Worm (Caenorhabditis elegans) whole organism, L3 larva: ENCODE results near the gene C34F11.5.

Source experiments
- R02D3.7 ChIP-seq: fragments of 150-350 bp; optimal IDR thresholded peaks from 2 replicates; lab custom pipeline; 2014; ENCODE audit warnings: missing biosample characterization, missing genetic modification characterization
- ZK546.5 ChIP-seq: sonication (generic microtip); optimal IDR thresholded peaks from 2 replicates; lab custom pipeline; 2017; ENCODE audit warnings: missing biosample characterization, missing genetic modification characterization
- aly-2 ChIP-seq: fragments of 150-350 bp; optimal IDR thresholded peaks from 2 replicates; lab custom pipeline; 2014; ENCODE audit warnings: missing biosample characterization, missing genetic modification characterization
- ama-1 ChIP-seq: fragments of 150-350 bp; optimal IDR thresholded peaks from 2 replicates; lab custom pipeline; 2018
- ceh-16 ChIP-seq: sonication (generic microtip); optimal IDR thresholded peaks from 2 replicates; lab custom pipeline; 2017; ENCODE audit warnings: missing biosample characterization, missing genetic modification characterization
- ceh-28 ChIP-seq: fragments of 150-350 bp; optimal IDR thresholded peaks from 2 replicates; lab custom pipeline; 2014; ENCODE audit warnings: missing biosample characterization, missing genetic modification reagents, missing genetic modification characterization
- ceh-82 ChIP-seq: fragments of 150-350 bp; optimal IDR thresholded peaks from 2 replicates; lab custom pipeline; 2014; ENCODE audit warnings: missing biosample characterization, missing genetic modification characterization
- ceh-9 ChIP-seq: sonication (generic microtip); optimal IDR thresholded peaks from 2 replicates; lab custom pipeline; 2018; ENCODE audit warnings: missing biosample characterization, missing genetic modification characterization
- daf-12 ChIP-seq: fragments of 150-350 bp; optimal IDR thresholded peaks from 2 replicates; lab custom pipeline; 2014; ENCODE audit warnings: missing biosample characterization, missing genetic modification reagents, missing genetic modification characterization
- egl-27 ChIP-seq: sonication (generic microtip); optimal IDR thresholded peaks from 4 replicates; lab custom pipeline; 2017; ENCODE audit warnings: missing biosample characterization, missing genetic modification reagents, missing genetic modification characterization
- egl-5 ChIP-seq: fragments of 150-350 bp; optimal IDR thresholded peaks from 2 replicates; lab custom pipeline; 2017; ENCODE audit warnings: missing biosample characterization, missing genetic modification reagents, missing genetic modification characterization, inconsistent platforms
- elt-3 ChIP-seq, 3 experiments: fragments of 150-350 bp in 1 of 3; sonication (generic microtip) in 2 of 3; optimal IDR thresholded peaks; 2 replicates in 2 of 3; 4 replicates in 1 of 3; lab custom pipeline; 2014 to 2017; ENCODE audit warnings: missing biosample characterization in 3 of 3, missing genetic modification characterization in 3 of 3
- fkh-10 ChIP-seq: sonication (generic microtip); optimal IDR thresholded peaks from 2 replicates; lab custom pipeline; 2017; ENCODE audit warnings: missing biosample characterization, missing genetic modification reagents, missing genetic modification characterization
- fos-1 ChIP-seq: fragments of 150-350 bp; optimal IDR thresholded peaks from 2 replicates; lab custom pipeline; 2014; ENCODE audit warnings: missing biosample characterization, missing genetic modification characterization
- hmg-11 ChIP-seq: sonication (generic microtip); optimal IDR thresholded peaks from 2 replicates; lab custom pipeline; 2016; ENCODE audit warnings: missing genetic modification characterization, missing compliant biosample characterization
- lin-15B ChIP-seq: fragments of 150-350 bp; optimal IDR thresholded peaks from 2 replicates; lab custom pipeline; 2014; ENCODE audit warnings: missing biosample characterization, missing genetic modification characterization
- lin-39 ChIP-seq: fragments of 150-350 bp; optimal IDR thresholded peaks from 2 replicates; lab custom pipeline; 2018; ENCODE audit warnings: missing biosample characterization, missing genetic modification reagents, missing genetic modification characterization
- mdl-1 ChIP-seq: fragments of 150-350 bp; optimal IDR thresholded peaks from 2 replicates; lab custom pipeline; 2014; ENCODE audit warnings: missing biosample characterization, missing genetic modification characterization
- mml-1 ChIP-seq: fragments of 150-350 bp; sonication (generic microtip); optimal IDR thresholded peaks from 3 replicates; lab custom pipeline; 2014; ENCODE audit warnings: missing biosample characterization, missing genetic modification characterization
- nhr-11 ChIP-seq: fragments of 150-350 bp; optimal IDR thresholded peaks from 2 replicates; lab custom pipeline; 2014; ENCODE audit warnings: missing biosample characterization, missing genetic modification characterization
- nhr-12 ChIP-seq: fragments of 150-350 bp; optimal IDR thresholded peaks from 2 replicates; lab custom pipeline; 2014; ENCODE audit warnings: missing biosample characterization, missing genetic modification characterization
- nhr-23 ChIP-seq: fragments of 150-350 bp; optimal IDR thresholded peaks from 2 replicates; lab custom pipeline; 2014; ENCODE audit warnings: missing biosample characterization, missing genetic modification reagents, missing genetic modification characterization
- nhr-237 ChIP-seq: fragments of 150-350 bp; optimal IDR thresholded peaks from 2 replicates; lab custom pipeline; 2014; ENCODE audit warnings: missing biosample characterization, missing genetic modification characterization
- nhr-28 ChIP-seq: fragments of 150-350 bp; optimal IDR thresholded peaks from 2 replicates; lab custom pipeline; 2014; ENCODE audit warnings: missing biosample characterization, missing genetic modification characterization
- nhr-43 ChIP-seq: sonication (generic microtip); optimal IDR thresholded peaks from 2 replicates; lab custom pipeline; 2016; ENCODE audit warnings: mild to moderate bottlenecking, missing genetic modification characterization, missing compliant biosample characterization; ENCODE audit not compliant: poor library complexity, severe bottlenecking
- nhr-67 ChIP-seq: fragments of 150-350 bp; optimal IDR thresholded peaks from 2 replicates; lab custom pipeline; 2014; ENCODE audit warnings: missing biosample characterization, missing genetic modification characterization
- nhr-76 ChIP-seq: fragments of 150-350 bp; sonication (generic microtip); optimal IDR thresholded peaks from 5 replicates; lab custom pipeline; 2014; ENCODE audit warnings: missing biosample characterization, missing genetic modification characterization
- nhr-77 ChIP-seq: fragments of 150-350 bp; optimal IDR thresholded peaks from 2 replicates; lab custom pipeline; 2014; ENCODE audit warnings: missing biosample characterization, missing genetic modification characterization
- pha-4 ChIP-seq: fragments of 150-350 bp; optimal IDR thresholded peaks from 2 replicates; lab custom pipeline; 2014; ENCODE audit warnings: missing biosample characterization, missing genetic modification reagents, missing genetic modification characterization
- pqm-1 ChIP-seq: fragments of 150-350 bp; optimal IDR thresholded peaks from 2 replicates; lab custom pipeline; 2017; ENCODE audit warnings: missing biosample characterization, missing genetic modification characterization, inconsistent platforms
- sea-2 ChIP-seq: fragments of 150-350 bp; sonication (generic microtip); optimal IDR thresholded peaks from 4 replicates; lab custom pipeline; 2014; ENCODE audit warnings: missing biosample characterization, missing genetic modification reagents, missing genetic modification characterization
- skn-1 ChIP-seq: fragments of 150-350 bp; optimal IDR thresholded peaks from 2 replicates; lab custom pipeline; 2014; ENCODE audit warnings: missing biosample characterization, missing genetic modification characterization
- tbx-2 ChIP-seq: sonication (generic microtip); optimal IDR thresholded peaks from 2 replicates; lab custom pipeline; 2016; ENCODE audit warnings: mild to moderate bottlenecking, missing genetic modification characterization, missing compliant biosample characterization
- unc-39 ChIP-seq: sonication (generic microtip); optimal IDR thresholded peaks from 4 replicates; lab custom pipeline; 2017; ENCODE audit warnings: missing biosample characterization, missing genetic modification characterization
- unc-62 ChIP-seq: fragments of 150-350 bp; sonication (generic microtip); optimal IDR thresholded peaks from 4 replicates; lab custom pipeline; 2014; ENCODE audit warnings: missing biosample characterization, missing genetic modification reagents, missing genetic modification characterization
- zag-1 ChIP-seq: fragments of 150-350 bp; optimal IDR thresholded peaks from 2 replicates; lab custom pipeline; 2014; ENCODE audit warnings: missing biosample characterization, missing genetic modification characterization
- ztf-11 ChIP-seq: fragments of 150-350 bp; optimal IDR thresholded peaks from 2 replicates; lab custom pipeline; 2014; ENCODE audit warnings: missing biosample characterization, missing genetic modification characterization
- ztf-4 ChIP-seq: fragments of 150-350 bp; optimal IDR thresholded peaks from 2 replicates; lab custom pipeline; 2014; ENCODE audit warnings: missing biosample characterization, missing genetic modification characterization

Gene C34F11.5

ce11 chrII:5195504-5195903 is at the start of gene C34F11.5:
TSS of gene C34F11.5 (plus strand) at chrII:5195804.
- no peak for TF ChIP-seq tbx-2
- no peak for TF ChIP-seq nhr-77 (tag; lab: Kevin White, UChicago)
- no peak for TF ChIP-seq ztf-4 (tag; lab: Kevin White, UChicago)
- no peak for TF ChIP-seq ceh-28 (tag; lab: Kevin White, UChicago)
- no peak for TF ChIP-seq ZK546.5 (tag; lab: Kevin White, UChicago)
- no peak for TF ChIP-seq daf-12 (tag; lab: Kevin White, UChicago)
- TF ChIP-seq lin-15B = no peak
- no peak for TF ChIP-seq lin-39
- no peak for TF ChIP-seq nhr-237 (tag; lab: Kevin White, UChicago)
- TF ChIP-seq pqm-1 (tag; lab: Kevin White, UChicago) = no peak
- TF ChIP-seq fos-1 = no peak

DNA sequence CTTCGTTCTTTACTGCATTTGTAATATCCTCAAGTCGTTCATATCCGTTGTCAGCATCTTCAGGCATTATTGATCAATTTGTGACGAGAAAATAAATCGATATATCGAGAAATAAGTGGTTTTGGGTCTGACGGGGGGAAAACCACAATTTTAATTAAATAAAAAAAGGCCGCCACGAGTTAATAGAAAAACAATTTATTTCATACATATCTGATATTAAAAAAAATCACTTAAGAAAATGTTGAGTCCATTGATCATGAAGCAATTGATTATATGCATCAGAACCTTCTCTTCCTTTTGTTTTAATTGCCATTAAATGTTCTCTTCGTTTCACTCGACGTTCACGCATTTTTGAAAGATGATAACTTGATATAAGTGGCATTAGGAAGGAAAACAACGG is 47.3 kb upstream of the C34F11.5 start, which contains the start of gene F58A6.5:
Gene F58A6.5 (minus strand): TSS at position 101 of the 400 bp plus-strand sequence.
- no peak for TF ChIP-seq nhr-12 (tag; lab: Kevin White, UChicago)
- TF ChIP-seq unc-39 (tag; lab: Kevin White, UChicago) = no peak
- TF ChIP-seq lin-39 = no peak
- no peak for TF ChIP-seq lin-15B
- TF ChIP-seq hmg-11 = no peak

DNA sequence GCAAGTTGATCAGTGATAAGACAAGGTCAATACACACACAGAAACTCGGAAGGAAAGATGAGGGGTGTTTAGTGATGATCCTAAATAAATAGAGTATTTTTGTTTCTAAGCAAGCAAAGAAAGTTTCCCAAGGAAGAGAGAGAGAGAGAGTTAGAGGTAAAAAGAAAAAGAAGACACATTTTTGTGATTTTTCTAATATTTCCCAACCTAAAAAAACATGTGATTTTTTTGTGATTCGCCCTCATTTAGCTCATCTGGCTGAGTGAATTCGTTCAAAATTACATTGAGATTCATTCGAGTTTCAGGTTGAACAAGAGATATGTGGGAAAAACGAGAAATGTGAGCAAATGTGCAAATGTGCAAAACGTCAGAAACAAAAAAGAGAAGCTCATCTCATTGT is 44.8 kb upstream of the C34F11.5 start, which contains the start of gene srb-16:
Gene srb-16 (minus strand): TSS at position 101 of the 400 bp plus-strand sequence.
- TF ChIP-seq hmg-11 = no peak
- TF ChIP-seq zag-1 (tag; lab: Kevin White, UChicago) = no peak
- TF ChIP-seq R02D3.7 = no peak
- TF ChIP-seq ceh-9 = no peak
- no peak for TF ChIP-seq egl-5
- TF ChIP-seq unc-39 (tag; lab: Kevin White, UChicago) = no peak
- TF ChIP-seq ztf-11 (tag; lab: Kevin White, UChicago) = no peak
- TF ChIP-seq, all 47 proteins: peak for 0

- no peak for TF ChIP-seq mdl-1
- no peak for TF ChIP-seq nhr-77 (tag; lab: Kevin White, UChicago)
- TF ChIP-seq daf-12 (tag; lab: Kevin White, UChicago) = no peak
- no peak for TF ChIP-seq nhr-28
- no peak for TF ChIP-seq unc-62 (GFP tag; lab: Kevin White, UChicago)
- no peak for TF ChIP-seq fkh-10 (GFP tag; lab: Kevin White, UChicago)
- TF ChIP-seq ztf-11 (tag; lab: Kevin White, UChicago) = no peak
- no peak for TF ChIP-seq fos-1
- no peak for TF ChIP-seq zag-1 (tag; lab: Kevin White, UChicago)
- TF ChIP-seq nhr-23 (tag; lab: Kevin White, UChicago) = no peak
- TF ChIP-seq pha-4 (tag; lab: Kevin White, UChicago) = no peak
- no peak for TF ChIP-seq nhr-67 (tag; lab: Kevin White, UChicago)
- no peak for TF ChIP-seq nhr-43
- TF ChIP-seq mml-1 (tag; lab: Kevin White, UChicago) = no peak
- no peak for TF ChIP-seq aly-2 (tag; lab: Kevin White, UChicago)
- no peak for TF ChIP-seq sea-2 (GFP tag; lab: Kevin White, UChicago)
- no peak for TF ChIP-seq tbx-2
- TF ChIP-seq ama-1 (lab: Kevin White, UChicago) = no peak
- no peak for TF ChIP-seq ztf-4 (tag; lab: Kevin White, UChicago)
- TF ChIP-seq, all 47 proteins: peak for 0
These were observed 41.1 kb upstream of the C34F11.5 start, which contains the start of gene srb-12 for ce11 chrII:5154540-5154939. TSS of gene srb-12 (minus strand) at chrII:5154640.

DNA sequence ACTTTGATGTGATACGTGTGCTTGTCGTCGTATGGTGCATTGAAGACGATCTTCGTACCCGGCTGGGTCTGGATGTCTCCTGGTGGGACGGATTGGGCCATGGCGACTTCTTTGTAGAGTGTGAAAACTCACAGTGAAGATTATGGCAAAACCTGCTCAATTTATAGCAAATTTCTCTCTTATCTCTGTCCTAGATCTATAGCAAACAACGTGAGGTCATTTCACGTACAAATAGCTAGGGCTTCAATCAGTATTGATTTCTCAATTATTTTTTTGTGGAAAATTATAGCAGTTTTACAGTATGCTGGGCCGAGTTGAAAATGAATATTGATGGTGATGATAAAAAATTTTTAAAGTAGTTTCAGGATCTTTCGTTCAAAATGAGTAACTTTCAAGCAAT is 38.6 kb upstream of the C34F11.5 start, which contains the start of gene msp-45:
Gene msp-45 (minus strand): TSS at position 101 of the 400 bp plus-strand sequence.
- no peak for TF ChIP-seq nhr-23 (tag; lab: Kevin White, UChicago)

DNA sequence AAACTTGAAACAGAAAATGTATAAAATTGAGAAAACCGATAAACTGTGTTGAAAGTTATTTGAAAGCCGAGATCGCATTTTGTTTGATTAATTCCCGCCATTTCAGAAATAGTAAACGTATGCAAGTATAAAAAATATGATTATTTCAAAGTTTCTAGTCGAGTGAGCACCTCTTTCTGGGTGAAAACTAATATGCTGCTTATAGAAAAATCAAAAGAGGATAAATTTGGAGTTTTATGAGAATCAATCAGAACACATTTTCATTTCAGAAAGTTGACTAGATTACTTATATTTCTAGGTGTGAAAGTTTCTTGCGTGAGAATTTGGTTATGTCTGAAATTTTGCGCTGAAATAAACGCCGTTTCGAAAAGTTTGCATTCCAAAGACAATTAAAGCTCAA is 38.1 kb upstream of the C34F11.5 start, which contains the start of gene srb-13:
Gene srb-13 (minus strand): TSS at position 101 of the 400 bp plus-strand sequence.
- TF ChIP-seq nhr-12 (tag; lab: Kevin White, UChicago) (no peak), egl-27 (no peak), ceh-82 (tag; lab: Kevin White, UChicago) (no peak), elt-3 (tag; optimal IDR thresholded peaks at IDR 0.05; lab: Kevin White, UChicago) (no peak), nhr-76 (tag; lab: Kevin White, UChicago) (no peak), pha-4 (tag; lab: Kevin White, UChicago) (no peak), ceh-16 (tag; lab: Kevin White, UChicago) (no peak), sea-2 (GFP tag; lab: Kevin White, UChicago) (no peak), skn-1 (tag; lab: Kevin White, UChicago) (no peak), lin-39 (no peak), mml-1 (tag; lab: Kevin White, UChicago) (no peak), daf-12 (tag; lab: Kevin White, UChicago) (no peak), nhr-11 (tag; lab: Kevin White, UChicago) (no peak), ZK546.5 (tag; lab: Kevin White, UChicago) (no peak), ztf-4 (tag; lab: Kevin White, UChicago) (no peak), unc-39 (tag; lab: Kevin White, UChicago) (no peak), zag-1 (tag; lab: Kevin White, UChicago) (no peak)
